Worm (Caenorhabditis elegans): ENCODE measurements around the gene Y71H2B.4.

Gene Y71H2B.4

ce11 chrIII:2618663-2619062 lies at the start of gene Y71H2B.4:
Gene Y71H2B.4, plus strand, starts transcription at chrIII:2618963.
- no peak for TF ChIP-seq unc-62 (GFP tag; optimal IDR thresholded peaks at IDR 0.05)
- TF ChIP-seq hmg-11 (tag; optimal IDR thresholded peaks at IDR 0.05): no peak
- no peak for TF ChIP-seq nhr-237 (tag; optimal IDR thresholded peaks at IDR 0.05)
- no peak for TF ChIP-seq mdl-1 (tag; optimal IDR thresholded peaks at IDR 0.05)
- no peak for TF ChIP-seq aly-2 (tag; optimal IDR thresholded peaks at IDR 0.05)
- no peak for TF ChIP-seq mml-1 (tag; optimal IDR thresholded peaks at IDR 0.05)
- TF ChIP-seq nhr-67 (tag; optimal IDR thresholded peaks at IDR 0.05): no peak
- TF ChIP-seq nhr-25 (tag; optimal IDR thresholded peaks at IDR 0.05): no peak
- TF ChIP-seq jun-1 (tag; optimal IDR thresholded peaks at IDR 0.05): no peak
- no peak for TF ChIP-seq nhr-12 (tag; optimal IDR thresholded peaks at IDR 0.05)
- TF ChIP-seq fkh-2 (tag; optimal IDR thresholded peaks at IDR 0.05): no peak

ce11 chrIII:2571447-2571846 lies 47.3 kb upstream of the Y71H2B.4 start, which contains the start of gene Y54F10AR.2:
Gene Y54F10AR.2, minus strand, starts transcription at chrIII:2571547.
- TF ChIP-seq unc-62 (GFP tag; optimal IDR thresholded peaks at IDR 0.05) (no peak), tbx-2 (tag; optimal IDR thresholded peaks at IDR 0.05) (no peak), egl-5 (tag; optimal IDR thresholded peaks at IDR 0.05) (no peak), zag-1 (tag; optimal IDR thresholded peaks at IDR 0.05) (no peak), daf-12 (tag; optimal IDR thresholded peaks at IDR 0.05) (no peak), mml-1 (tag; optimal IDR thresholded peaks at IDR 0.05) (no peak), lsy-12 (tag; optimal IDR thresholded peaks at IDR 0.05) (no peak), unc-39 (tag; optimal IDR thresholded peaks at IDR 0.05) (no peak), ceh-9 (tag; optimal IDR thresholded peaks at IDR 0.05) (no peak), fkh-10 (GFP tag; optimal IDR thresholded peaks at IDR 0.05) (no peak), ceh-28 (tag; optimal IDR thresholded peaks at IDR 0.05) (no peak), ama-1 (optimal IDR thresholded peaks at IDR 0.05) (no peak), nhr-28 (tag; optimal IDR thresholded peaks at IDR 0.05) (no peak), ceh-16 (tag; optimal IDR thresholded peaks at IDR 0.05) (no peak), fos-1 (tag; optimal IDR thresholded peaks at IDR 0.05) (no peak), ZK546.5 (tag; optimal IDR thresholded peaks at IDR 0.05) (no peak)

- no peak for TF ChIP-seq daf-12 (tag; optimal IDR thresholded peaks at IDR 0.05)
- no peak for TF ChIP-seq nhr-67 (tag; optimal IDR thresholded peaks at IDR 0.05)
- peak; percentile 93 for TF ChIP-seq nfya-1 (tag; optimal IDR thresholded peaks at IDR 0.05; ENCODE audit: insufficient read depth)
- no peak for TF ChIP-seq R02D3.7 (tag; optimal IDR thresholded peaks at IDR 0.05)
- TF ChIP-seq nhr-12 (tag; optimal IDR thresholded peaks at IDR 0.05): no peak
- no peak for TF ChIP-seq fkh-2 (tag; optimal IDR thresholded peaks at IDR 0.05)
Observed at ce11 chrIII:2572421-2572820, 46.3 kb upstream of the Y71H2B.4 start.

ce11 chrIII:2575635-2576164 lies 43.1 kb upstream of the Y71H2B.4 start, which contains the start of gene Y54F10AR.1:
Gene Y54F10AR.1, minus strand, starts transcription at chrIII:2575685.
- TF ChIP-seq ztf-4 (tag; optimal IDR thresholded peaks at IDR 0.05): no peak
- TF ChIP-seq elt-2 (tag; optimal IDR thresholded peaks at IDR 0.05): no peak
- TF ChIP-seq eor-1 (tag; optimal IDR thresholded peaks at IDR 0.05): no peak
- no peak for TF ChIP-seq elt-1 (tag; optimal IDR thresholded peaks at IDR 0.05)
- TF ChIP-seq nfya-1 (tag; optimal IDR thresholded peaks at IDR 0.05; ENCODE audit: insufficient read depth): no peak

ce11 chrIII:2576360-2577259 lies 42.2 kb upstream of the Y71H2B.4 start:
- TF ChIP-seq ztf-11 (tag; optimal IDR thresholded peaks at IDR 0.05) (no peak), ceh-28 (tag; optimal IDR thresholded peaks at IDR 0.05) (peak; percentile 58), elt-1 (tag; optimal IDR thresholded peaks at IDR 0.05) (no peak), egl-27 (tag; optimal IDR thresholded peaks at IDR 0.05) (no peak), nhr-67 (tag; optimal IDR thresholded peaks at IDR 0.05) (no peak), mdl-1 (tag; optimal IDR thresholded peaks at IDR 0.05) (no peak), pqm-1 (tag; optimal IDR thresholded peaks at IDR 0.05) (no peak), nhr-28 (tag; optimal IDR thresholded peaks at IDR 0.05) (no peak), ZK546.5 (tag; optimal IDR thresholded peaks at IDR 0.05) (no peak), nhr-12 (tag; optimal IDR thresholded peaks at IDR 0.05) (no peak), nhr-23 (tag; optimal IDR thresholded peaks at IDR 0.05) (peak; percentile 39), fos-1 (tag; optimal IDR thresholded peaks at IDR 0.05) (no peak), elt-2 (tag; optimal IDR thresholded peaks at IDR 0.05) (peak; percentile 26), nhr-237 (tag; optimal IDR thresholded peaks at IDR 0.05) (no peak), daf-12 (tag; optimal IDR thresholded peaks at IDR 0.05) (no peak), ceh-9 (tag; optimal IDR thresholded peaks at IDR 0.05) (no peak), ceh-16 (tag; optimal IDR thresholded peaks at IDR 0.05) (no peak), R02D3.7 (tag; optimal IDR thresholded peaks at IDR 0.05) (no peak), nhr-11 (tag; optimal IDR thresholded peaks at IDR 0.05) (no peak), unc-62 (GFP tag; optimal IDR thresholded peaks at IDR 0.05) (peak; percentile 27), lin-39 (tag; optimal IDR thresholded peaks at IDR 0.05) (peak; percentile 50), egl-5 (tag; optimal IDR thresholded peaks at IDR 0.05) (peak; percentile 10), lin-15B (tag; optimal IDR thresholded peaks at IDR 0.05) (peak; percentile 69), elt-3 (tag; optimal IDR thresholded peaks at IDR 0.05) (no peak), nhr-25 (tag; optimal IDR thresholded peaks at IDR 0.05) (no peak), ztf-4 (tag; optimal IDR thresholded peaks at IDR 0.05) (no peak), skn-1 (tag; optimal IDR thresholded peaks at IDR 0.05) (no peak), zag-1 (tag; optimal IDR thresholded peaks at IDR 0.05) (no peak), nhr-76 (tag; optimal IDR thresholded peaks at IDR 0.05) (no peak)
